Worm (Caenorhabditis elegans) whole organism, L3 larva: ENCODE data around the gene cyp-37A1.

ENCODE experiments used
- R02D3.7 ChIP-seq: fragments of 150-350 bp; optimal IDR thresholded peaks from 2 replicates; lab custom pipeline; 2014; ENCODE audit warnings: missing biosample characterization, missing genetic modification characterization
- ZK546.5 ChIP-seq: sonication (generic microtip); optimal IDR thresholded peaks from 2 replicates; lab custom pipeline; 2017; ENCODE audit warnings: missing biosample characterization, missing genetic modification characterization
- aly-2 ChIP-seq: fragments of 150-350 bp; optimal IDR thresholded peaks from 2 replicates; lab custom pipeline; 2014; ENCODE audit warnings: missing biosample characterization, missing genetic modification characterization
- ama-1 ChIP-seq: fragments of 150-350 bp; optimal IDR thresholded peaks from 2 replicates; lab custom pipeline; 2018
- ceh-16 ChIP-seq: sonication (generic microtip); optimal IDR thresholded peaks from 2 replicates; lab custom pipeline; 2017; ENCODE audit warnings: missing biosample characterization, missing genetic modification characterization
- ceh-28 ChIP-seq: fragments of 150-350 bp; optimal IDR thresholded peaks from 2 replicates; lab custom pipeline; 2014; ENCODE audit warnings: missing biosample characterization, missing genetic modification reagents, missing genetic modification characterization
- ceh-82 ChIP-seq: fragments of 150-350 bp; optimal IDR thresholded peaks from 2 replicates; lab custom pipeline; 2014; ENCODE audit warnings: missing biosample characterization, missing genetic modification characterization
- daf-12 ChIP-seq: fragments of 150-350 bp; optimal IDR thresholded peaks from 2 replicates; lab custom pipeline; 2014; ENCODE audit warnings: missing biosample characterization, missing genetic modification reagents, missing genetic modification characterization
- egl-27 ChIP-seq: sonication (generic microtip); optimal IDR thresholded peaks from 4 replicates; lab custom pipeline; 2017; ENCODE audit warnings: missing biosample characterization, missing genetic modification reagents, missing genetic modification characterization
- egl-5 ChIP-seq: fragments of 150-350 bp; optimal IDR thresholded peaks from 2 replicates; lab custom pipeline; 2017; ENCODE audit warnings: missing biosample characterization, missing genetic modification reagents, missing genetic modification characterization, inconsistent platforms
- elt-1 ChIP-seq: fragments of 150-350 bp; optimal IDR thresholded peaks from 2 replicates; lab custom pipeline; 2014; ENCODE audit warnings: missing biosample characterization, missing genetic modification characterization
- elt-2 ChIP-seq: sonication (generic microtip); optimal IDR thresholded peaks from 2 replicates; lab custom pipeline; 2016; ENCODE audit warnings: missing genetic modification reagents, mild to moderate bottlenecking, missing genetic modification characterization, missing compliant biosample characterization
- fkh-10 ChIP-seq: sonication (generic microtip); optimal IDR thresholded peaks from 2 replicates; lab custom pipeline; 2017; ENCODE audit warnings: missing biosample characterization, missing genetic modification reagents, missing genetic modification characterization
- fkh-2 ChIP-seq: fragments of 150-350 bp; optimal IDR thresholded peaks from 2 replicates; lab custom pipeline; 2014; ENCODE audit warnings: missing biosample characterization, missing genetic modification reagents, missing genetic modification characterization
- fos-1 ChIP-seq: fragments of 150-350 bp; optimal IDR thresholded peaks from 2 replicates; lab custom pipeline; 2014; ENCODE audit warnings: missing biosample characterization, missing genetic modification characterization
- hmg-11 ChIP-seq: sonication (generic microtip); optimal IDR thresholded peaks from 2 replicates; lab custom pipeline; 2016; ENCODE audit warnings: missing genetic modification characterization, missing compliant biosample characterization
- jun-1 ChIP-seq: fragments of 150-350 bp; optimal IDR thresholded peaks from 2 replicates; lab custom pipeline; 2014; ENCODE audit warnings: missing biosample characterization, missing genetic modification reagents, missing genetic modification characterization
- lin-15B ChIP-seq: fragments of 150-350 bp; optimal IDR thresholded peaks from 2 replicates; lab custom pipeline; 2014; ENCODE audit warnings: missing biosample characterization, missing genetic modification characterization
- lin-39 ChIP-seq: fragments of 150-350 bp; optimal IDR thresholded peaks from 2 replicates; lab custom pipeline; 2018; ENCODE audit warnings: missing biosample characterization, missing genetic modification reagents, missing genetic modification characterization
- mdl-1 ChIP-seq: fragments of 150-350 bp; optimal IDR thresholded peaks from 2 replicates; lab custom pipeline; 2014; ENCODE audit warnings: missing biosample characterization, missing genetic modification characterization
- mml-1 ChIP-seq: fragments of 150-350 bp; sonication (generic microtip); optimal IDR thresholded peaks from 3 replicates; lab custom pipeline; 2014; ENCODE audit warnings: missing biosample characterization, missing genetic modification characterization
- nfya-1 ChIP-seq: sonication (generic microtip); optimal IDR thresholded peaks from 2 replicates; lab custom pipeline; 2017; ENCODE audit warnings: missing genetic modification characterization, mild to moderate bottlenecking, missing compliant biosample characterization, antibody characterized with exemption, moderate library complexity; ENCODE audit not compliant: insufficient read depth
- nhr-12 ChIP-seq: fragments of 150-350 bp; optimal IDR thresholded peaks from 2 replicates; lab custom pipeline; 2014; ENCODE audit warnings: missing biosample characterization, missing genetic modification characterization
- nhr-23 ChIP-seq: fragments of 150-350 bp; optimal IDR thresholded peaks from 2 replicates; lab custom pipeline; 2014; ENCODE audit warnings: missing biosample characterization, missing genetic modification reagents, missing genetic modification characterization
- nhr-237 ChIP-seq: fragments of 150-350 bp; optimal IDR thresholded peaks from 2 replicates; lab custom pipeline; 2014; ENCODE audit warnings: missing biosample characterization, missing genetic modification characterization
- nhr-25 ChIP-seq: sonication (generic microtip); optimal IDR thresholded peaks from 2 replicates; lab custom pipeline; 2017; ENCODE audit warnings: missing biosample characterization, missing genetic modification characterization
- nhr-28 ChIP-seq: fragments of 150-350 bp; optimal IDR thresholded peaks from 2 replicates; lab custom pipeline; 2014; ENCODE audit warnings: missing biosample characterization, missing genetic modification characterization
- nhr-43 ChIP-seq: sonication (generic microtip); optimal IDR thresholded peaks from 2 replicates; lab custom pipeline; 2016; ENCODE audit warnings: mild to moderate bottlenecking, missing genetic modification characterization, missing compliant biosample characterization; ENCODE audit not compliant: poor library complexity, severe bottlenecking
- nhr-67 ChIP-seq: fragments of 150-350 bp; optimal IDR thresholded peaks from 2 replicates; lab custom pipeline; 2014; ENCODE audit warnings: missing biosample characterization, missing genetic modification characterization
- nhr-76 ChIP-seq: fragments of 150-350 bp; sonication (generic microtip); optimal IDR thresholded peaks from 5 replicates; lab custom pipeline; 2014; ENCODE audit warnings: missing biosample characterization, missing genetic modification characterization
- pha-4 ChIP-seq: fragments of 150-350 bp; optimal IDR thresholded peaks from 2 replicates; lab custom pipeline; 2014; ENCODE audit warnings: missing biosample characterization, missing genetic modification reagents, missing genetic modification characterization
- pqm-1 ChIP-seq: fragments of 150-350 bp; optimal IDR thresholded peaks from 2 replicates; lab custom pipeline; 2017; ENCODE audit warnings: missing biosample characterization, missing genetic modification characterization, inconsistent platforms
- sea-2 ChIP-seq: fragments of 150-350 bp; sonication (generic microtip); optimal IDR thresholded peaks from 4 replicates; lab custom pipeline; 2014; ENCODE audit warnings: missing biosample characterization, missing genetic modification reagents, missing genetic modification characterization
- skn-1 ChIP-seq: fragments of 150-350 bp; optimal IDR thresholded peaks from 2 replicates; lab custom pipeline; 2014; ENCODE audit warnings: missing biosample characterization, missing genetic modification characterization
- snpc-4 ChIP-seq: fragments of 150-350 bp; optimal IDR thresholded peaks from 2 replicates; lab custom pipeline; 2014; ENCODE audit warnings: missing biosample characterization, missing genetic modification characterization
- tbx-2 ChIP-seq: sonication (generic microtip); optimal IDR thresholded peaks from 2 replicates; lab custom pipeline; 2016; ENCODE audit warnings: mild to moderate bottlenecking, missing genetic modification characterization, missing compliant biosample characterization
- unc-62 ChIP-seq: fragments of 150-350 bp; sonication (generic microtip); optimal IDR thresholded peaks from 4 replicates; lab custom pipeline; 2014; ENCODE audit warnings: missing biosample characterization, missing genetic modification reagents, missing genetic modification characterization
- zag-1 ChIP-seq: fragments of 150-350 bp; optimal IDR thresholded peaks from 2 replicates; lab custom pipeline; 2014; ENCODE audit warnings: missing biosample characterization, missing genetic modification characterization
- ztf-11 ChIP-seq: fragments of 150-350 bp; optimal IDR thresholded peaks from 2 replicates; lab custom pipeline; 2014; ENCODE audit warnings: missing biosample characterization, missing genetic modification characterization
- ztf-4 ChIP-seq: fragments of 150-350 bp; optimal IDR thresholded peaks from 2 replicates; lab custom pipeline; 2014; ENCODE audit warnings: missing biosample characterization, missing genetic modification characterization

cyp-37A1 gene

DNA sequence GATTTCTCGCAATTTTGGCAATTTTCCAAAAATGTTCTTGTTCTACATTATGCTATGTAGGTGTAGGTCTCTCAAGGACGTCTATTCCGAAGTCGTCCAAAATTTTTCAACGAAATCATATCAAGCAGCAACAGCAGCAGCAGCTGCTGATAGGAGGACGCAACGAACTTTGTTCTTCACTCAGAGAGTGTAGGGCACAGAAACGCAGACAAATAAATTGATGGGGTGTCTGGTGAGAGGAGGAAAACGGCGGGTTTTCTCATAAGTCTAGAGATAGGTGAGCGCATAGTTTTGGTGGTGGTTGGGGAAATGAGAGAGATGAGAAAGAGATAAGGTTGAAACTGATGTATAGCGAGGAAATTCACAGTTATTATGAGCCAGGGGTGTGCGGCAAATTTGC, 32.3 kb upstream of the cyp-37A1 start:
- peak; percentile 76 for TF ChIP-seq nfya-1 (tag; lab: Kevin White, UChicago)
- TF ChIP-seq elt-1 (tag; lab: Kevin White, UChicago) = no peak
- peak; percentile 31 for TF ChIP-seq mdl-1 (tag; lab: Kevin White, UChicago)
- peak; percentile 76 for TF ChIP-seq nhr-43 (tag; lab: Kevin White, UChicago)
- peak; percentile 14 for TF ChIP-seq egl-5 (tag; lab: Kevin White, UChicago)
- TF ChIP-seq hmg-11 (tag; lab: Kevin White, UChicago) = peak; percentile 12
- TF ChIP-seq pha-4 (tag; lab: Kevin White, UChicago) = peak; percentile 52
- peak; percentile 63 for TF ChIP-seq jun-1
- peak; percentile 54 for TF ChIP-seq nhr-23
- TF ChIP-seq nhr-67 (tag; lab: Kevin White, UChicago) = no peak
- TF ChIP-seq elt-2 (tag; lab: Kevin White, UChicago) = peak; percentile 89
- TF ChIP-seq ceh-16 = no peak
- peak; percentile 2 for TF ChIP-seq ceh-28 (tag; lab: Kevin White, UChicago)
- TF ChIP-seq lin-39 (tag; lab: Kevin White, UChicago) = peak; percentile 29
- TF ChIP-seq pqm-1 (tag; lab: Kevin White, UChicago) = peak; percentile 83
- TF ChIP-seq lin-15B (tag; lab: Kevin White, UChicago) = peak; percentile 21
- no peak for TF ChIP-seq ztf-4 (tag; lab: Kevin White, UChicago)
- peak; percentile 63 for TF ChIP-seq nhr-25 (tag; lab: Kevin White, UChicago)
- no peak for TF ChIP-seq fkh-10
- TF ChIP-seq snpc-4 (tag; lab: Kevin White, UChicago) = peak; percentile 13
- TF ChIP-seq, all 47 proteins: peak for 15

DNA sequence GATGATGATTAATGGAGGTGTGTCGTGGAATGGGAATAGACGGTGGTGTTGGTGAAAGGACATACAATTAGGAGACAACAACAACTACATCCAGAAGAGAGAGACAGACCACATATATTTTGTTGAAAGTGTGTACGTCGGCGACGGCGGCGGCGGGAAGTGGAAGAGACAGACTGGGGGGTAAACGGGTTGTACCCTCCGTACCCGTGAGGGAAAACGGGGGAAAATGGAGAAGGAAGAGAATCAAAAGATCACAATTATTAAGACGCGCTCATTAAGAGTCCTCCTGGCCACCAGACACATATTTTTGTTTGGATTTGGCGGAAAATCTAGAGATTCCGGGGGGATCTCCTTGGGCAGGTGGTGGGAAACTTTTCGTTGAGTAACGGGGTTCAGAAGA, 29.7 kb upstream of the cyp-37A1 start:
- TF ChIP-seq nhr-43 (tag; lab: Kevin White, UChicago) (peak; percentile 11), elt-1 (tag; lab: Kevin White, UChicago) (no peak), lin-39 (tag; lab: Kevin White, UChicago) (peak; percentile 17), elt-2 (tag; lab: Kevin White, UChicago) (no peak)

DNA sequence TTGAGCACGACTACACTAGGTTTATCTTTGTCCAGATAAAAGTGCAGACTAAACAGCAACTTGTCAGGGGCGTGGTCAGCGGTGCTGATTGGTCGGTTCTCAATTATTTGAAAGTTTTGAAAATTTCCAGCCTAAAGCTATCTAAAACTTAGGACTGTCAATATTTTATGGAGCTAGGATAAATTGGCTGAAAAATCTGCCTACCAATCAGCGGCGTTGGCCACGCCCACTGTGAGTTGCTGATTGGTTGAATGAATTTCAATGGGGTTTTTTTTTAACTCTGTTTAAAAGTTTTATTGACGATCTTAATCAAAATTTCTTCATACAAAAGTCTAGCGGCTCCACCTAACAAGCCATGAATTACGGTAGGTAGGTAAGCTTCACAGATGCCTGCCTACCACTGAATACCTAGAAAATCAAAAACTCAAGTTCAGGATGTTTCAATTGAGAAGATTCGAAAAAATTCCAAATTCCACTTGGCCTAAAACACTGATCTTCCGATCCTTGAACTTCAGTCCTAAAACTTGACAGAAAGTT, 29.2 kb upstream of the cyp-37A1 start:
- peak; percentile 54 for TF ChIP-seq nfya-1 (tag; lab: Kevin White, UChicago)
- no peak for TF ChIP-seq nhr-28 (tag; lab: Kevin White, UChicago)
- TF ChIP-seq unc-62 (GFP tag; lab: Kevin White, UChicago) = no peak

DNA sequence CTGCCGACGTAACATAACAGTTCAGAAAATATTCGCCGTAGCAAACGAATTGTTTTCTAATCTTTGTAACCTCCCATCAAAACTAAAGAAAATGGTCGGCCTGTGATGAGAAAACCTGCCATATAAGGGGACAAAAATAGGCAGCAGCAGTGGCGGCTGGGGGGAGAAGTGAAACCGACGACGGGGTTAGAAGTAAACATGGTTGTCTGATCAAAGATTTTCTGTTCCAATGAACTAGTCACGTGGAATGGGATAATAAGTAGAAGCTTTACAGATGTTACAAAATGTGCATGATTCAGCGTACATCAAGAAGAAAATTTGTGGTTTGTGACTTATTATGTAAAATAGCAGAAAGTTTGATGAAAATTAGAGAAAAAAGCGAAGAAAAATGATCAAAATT, 28.5 kb upstream of the cyp-37A1 start:
- TF ChIP-seq sea-2 (GFP tag; lab: Kevin White, UChicago) = no peak
- TF ChIP-seq ztf-11 (tag; lab: Kevin White, UChicago) = no peak
- no peak for TF ChIP-seq skn-1
- no peak for TF ChIP-seq egl-27
- no peak for TF ChIP-seq nhr-43 (tag; lab: Kevin White, UChicago)
- TF ChIP-seq mml-1 (tag; lab: Kevin White, UChicago) = no peak

DNA sequence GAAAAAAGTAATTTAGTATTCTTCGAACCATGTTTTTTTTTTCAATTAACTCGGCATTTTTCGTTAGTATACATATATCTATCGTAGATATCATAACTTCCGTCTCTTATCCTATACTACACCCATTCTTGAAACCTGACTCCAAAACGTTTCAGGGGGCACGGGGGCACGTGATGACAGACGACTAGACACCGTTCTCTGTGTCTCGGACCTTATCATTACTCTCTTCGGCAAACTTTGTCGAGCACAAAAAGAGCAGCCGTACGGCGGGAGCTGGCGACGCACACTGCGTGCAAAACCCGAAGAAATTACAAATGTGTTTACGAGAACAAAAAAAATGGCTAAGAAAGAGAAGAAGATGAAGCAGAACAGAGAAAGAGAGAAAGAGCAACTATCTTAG, 27.4 kb upstream of the cyp-37A1 start:
- no peak for TF ChIP-seq R02D3.7
- TF ChIP-seq nhr-23 = no peak
- peak; percentile 4 for TF ChIP-seq ceh-28 (tag; lab: Kevin White, UChicago)
- peak; percentile 74 for TF ChIP-seq hmg-11 (tag; lab: Kevin White, UChicago)
- TF ChIP-seq nhr-12 (tag; lab: Kevin White, UChicago) = no peak
- TF ChIP-seq nhr-67 (tag; lab: Kevin White, UChicago) = no peak
- TF ChIP-seq tbx-2 (tag; lab: Kevin White, UChicago) = peak; percentile 50
- TF ChIP-seq egl-27 = no peak
- TF ChIP-seq egl-5 (tag; lab: Kevin White, UChicago) = peak; percentile 65
- TF ChIP-seq fos-1 (tag; lab: Kevin White, UChicago) = no peak
- no peak for TF ChIP-seq elt-1 (tag; lab: Kevin White, UChicago)
- no peak for TF ChIP-seq nhr-237 (tag; lab: Kevin White, UChicago)
- TF ChIP-seq nfya-1 (tag; lab: Kevin White, UChicago) = peak; percentile 81
- TF ChIP-seq nhr-76 = no peak
- peak; percentile 78 for TF ChIP-seq mdl-1 (tag; lab: Kevin White, UChicago)
- TF ChIP-seq unc-62 (GFP tag; lab: Kevin White, UChicago) = no peak
- TF ChIP-seq ceh-16 = no peak
- TF ChIP-seq ztf-4 (tag; lab: Kevin White, UChicago) = no peak
- no peak for TF ChIP-seq nhr-43 (tag; lab: Kevin White, UChicago)
- peak; percentile 28 for TF ChIP-seq ama-1 (lab: Kevin White, UChicago)
- TF ChIP-seq daf-12 (tag; lab: Kevin White, UChicago) = no peak
- TF ChIP-seq aly-2 (tag; lab: Kevin White, UChicago) = no peak
- TF ChIP-seq sea-2 (GFP tag; lab: Kevin White, UChicago) = no peak
- TF ChIP-seq mml-1 (tag; lab: Kevin White, UChicago) = no peak
- TF ChIP-seq elt-2 (tag; lab: Kevin White, UChicago) = peak; percentile 93
- no peak for TF ChIP-seq nhr-28 (tag; lab: Kevin White, UChicago)
- TF ChIP-seq zag-1 (tag; lab: Kevin White, UChicago) = no peak
- peak; percentile 81 for TF ChIP-seq jun-1
- no peak for TF ChIP-seq fkh-2
- TF ChIP-seq ZK546.5 (tag; lab: Kevin White, UChicago) = no peak
- peak; percentile 26 for TF ChIP-seq lin-15B (tag; lab: Kevin White, UChicago)
- TF ChIP-seq skn-1 = peak; percentile 30
- TF ChIP-seq snpc-4 (tag; lab: Kevin White, UChicago) = peak; percentile 56
- TF ChIP-seq ceh-82 = no peak
